Fruit fly (Drosophila melanogaster) whole organism, embryonic: ENCODE measurements around the gene CG8379.

Source experiments
- Atf-2 ChIP-seq: fragments of 200-800 bp; sonication (Bioruptor generic); optimal IDR thresholded peaks from 2 replicates; lab custom pipeline; 2016; ENCODE audit warnings: missing biosample characterization, missing genetic modification characterization
- CG10366 ChIP-seq: fragments of 200-800 bp; sonication (Bioruptor generic); IDR thresholded peaks from 2 replicates; pipeline ENCODE4 v1.3.6; 2022; ENCODE audit warnings: missing biosample characterization, missing genetic modification characterization
- CG10543 ChIP-seq: fragments of 200-800 bp; sonication (Bioruptor generic); optimal IDR thresholded peaks from 3 replicates; lab custom pipeline; 2017; ENCODE audit warnings: missing biosample characterization, mild to moderate bottlenecking, missing genetic modification characterization, moderate library complexity
- CG12104 ChIP-seq: fragments of 200-800 bp; sonication (Bioruptor generic); optimal IDR thresholded peaks from 3 replicates; lab custom pipeline; 2016; ENCODE audit warnings: missing biosample characterization, missing genetic modification characterization
- CG12236 ChIP-seq: fragments of 200-800 bp; sonication (Bioruptor generic); optimal IDR thresholded peaks from 2 replicates; lab custom pipeline; 2016; ENCODE audit warnings: missing biosample characterization, missing genetic modification characterization
- CG1233 ChIP-seq: fragments of 200-800 bp; sonication (Bioruptor generic); optimal IDR thresholded peaks from 4 replicates; lab custom pipeline; 2018; ENCODE audit warnings: missing biosample characterization, mild to moderate bottlenecking, missing genetic modification characterization
- CG13296 ChIP-seq: fragments of 200-800 bp; sonication (Bioruptor generic); optimal IDR thresholded peaks from 3 replicates; lab custom pipeline; 2018; ENCODE audit warnings: missing biosample characterization, mild to moderate bottlenecking, missing genetic modification characterization
- CG13894 ChIP-seq: fragments of 200-800 bp; sonication (Bioruptor generic); optimal IDR thresholded peaks from 3 replicates; lab custom pipeline; 2018; ENCODE audit warnings: missing biosample characterization, mild to moderate bottlenecking, missing genetic modification characterization, moderate library complexity
- CG14710 ChIP-seq: fragments of 200-800 bp; sonication (Bioruptor generic); optimal IDR thresholded peaks from 3 replicates; lab custom pipeline; 2019; ENCODE audit warnings: missing biosample characterization, mild to moderate bottlenecking, missing genetic modification characterization, moderate library complexity
- CG1529 ChIP-seq: fragments of 200-800 bp; sonication (Bioruptor generic); optimal IDR thresholded peaks from 3 replicates; lab custom pipeline; 2018; ENCODE audit warnings: missing biosample characterization, missing genetic modification characterization
- CG17802 ChIP-seq: fragments of 200-800 bp; sonication (Bioruptor generic); optimal IDR thresholded peaks from 2 replicates; lab custom pipeline; 2018; ENCODE audit warnings: missing biosample characterization, mild to moderate bottlenecking, missing genetic modification characterization, moderate library complexity
- CG1832 ChIP-seq: fragments of 200-800 bp; sonication (Bioruptor generic); optimal IDR thresholded peaks from 2 replicates; lab custom pipeline; 2017; ENCODE audit warnings: missing biosample characterization, mild to moderate bottlenecking, missing genetic modification characterization, inconsistent platforms
- CG2116 ChIP-seq: fragments of 200-800 bp; sonication (Bioruptor generic); optimal IDR thresholded peaks from 3 replicates; lab custom pipeline; 2018; ENCODE audit warnings: missing biosample characterization, mild to moderate bottlenecking, missing genetic modification characterization
- CG2678 ChIP-seq: fragments of 200-800 bp; sonication (Bioruptor generic); optimal IDR thresholded peaks from 3 replicates; lab custom pipeline; 2019; ENCODE audit warnings: missing biosample characterization, mild to moderate bottlenecking, missing genetic modification characterization, moderate library complexity
- CG32767 ChIP-seq: fragments of 200-800 bp; sonication (Bioruptor generic); IDR thresholded peaks from 2 replicates; pipeline ENCODE4 v1.3.6; 2022; ENCODE audit warnings: missing biosample characterization, missing genetic modification characterization
- CG34376 ChIP-seq: fragments of 200-800 bp; sonication (Bioruptor generic); optimal IDR thresholded peaks from 2 replicates; lab custom pipeline; 2018; ENCODE audit warnings: missing biosample characterization, mild to moderate bottlenecking, missing genetic modification characterization
- CG3995 ChIP-seq: fragments of 200-800 bp; sonication (Bioruptor generic); optimal IDR thresholded peaks from 3 replicates; lab custom pipeline; 2016; ENCODE audit warnings: missing biosample characterization, missing genetic modification characterization
- CG6813 ChIP-seq: fragments of 200-800 bp; sonication (Bioruptor generic); optimal IDR thresholded peaks from 2 replicates; lab custom pipeline; 2017; ENCODE audit warnings: missing biosample characterization, missing genetic modification characterization, mild to moderate bottlenecking, moderate library complexity, missing genetic modification reagents
- CG7372 ChIP-seq: fragments of 200-800 bp; sonication (Bioruptor generic); IDR thresholded peaks from 2 replicates; pipeline ENCODE4 v1.3.6; 2022; ENCODE audit warnings: missing biosample characterization, missing genetic modification characterization
- CG8924 ChIP-seq: fragments of 200-800 bp; optimal IDR thresholded peaks from 3 replicates; lab custom pipeline; 2019; ENCODE audit warnings: missing biosample characterization, mild to moderate bottlenecking, missing genetic modification characterization, moderate library complexity
- CG8944 ChIP-seq: fragments of 200-800 bp; sonication (Bioruptor generic); optimal IDR thresholded peaks from 3 replicates; lab custom pipeline; 2016; ENCODE audit warnings: missing biosample characterization, missing genetic modification characterization
- CG9817 ChIP-seq: fragments of 200-800 bp; sonication (Bioruptor generic); optimal IDR thresholded peaks from 2 replicates; lab custom pipeline; 2018; ENCODE audit warnings: missing biosample characterization, mild to moderate bottlenecking, missing genetic modification characterization, moderate library complexity
- D19A ChIP-seq: fragments of 200-800 bp; optimal IDR thresholded peaks from 3 replicates; lab custom pipeline; 2019; ENCODE audit warnings: missing biosample characterization, mild to moderate bottlenecking, missing genetic modification characterization, moderate library complexity
- Dbx ChIP-seq: fragments of 200-800 bp; sonication (Bioruptor generic); IDR thresholded peaks from 3 replicates; pipeline ENCODE4 v1.3.6; 2022; ENCODE audit warnings: missing biosample characterization, missing genetic modification characterization
- Dek ChIP-seq: fragments of 200-800 bp; sonication (Bioruptor generic); optimal IDR thresholded peaks from 3 replicates; lab custom pipeline; 2019; ENCODE audit warnings: missing biosample characterization, mild to moderate bottlenecking, missing genetic modification characterization, moderate library complexity
- GATAe ChIP-seq: fragments of 200-800 bp; sonication (Bioruptor generic); conservative IDR thresholded peaks from 2 replicates; pipeline ENCODE4 v1.3.6; 2022; ENCODE audit warnings: missing biosample characterization, missing genetic modification characterization
- Ssrp ChIP-seq: fragments of 200-800 bp; sonication (Bioruptor generic); optimal IDR thresholded peaks from 2 replicates; lab custom pipeline; 2018; ENCODE audit warnings: missing biosample characterization, mild to moderate bottlenecking, missing genetic modification characterization, moderate library complexity
- Vsx1 ChIP-seq: fragments of 200-800 bp; sonication (Bioruptor generic); optimal IDR thresholded peaks from 2 replicates; lab custom pipeline; 2017; ENCODE audit warnings: missing biosample characterization, mild to moderate bottlenecking, missing genetic modification characterization, missing genetic modification reagents
- ac ChIP-seq: fragments of 200-800 bp; sonication (Bioruptor generic); optimal IDR thresholded peaks from 3 replicates; lab custom pipeline; 2017; ENCODE audit warnings: missing biosample characterization, mild to moderate bottlenecking, missing genetic modification characterization
- bowl ChIP-seq: fragments of 200-800 bp; sonication (Bioruptor generic); IDR thresholded peaks from 2 replicates; pipeline ENCODE4 v1.3.6; 2022; ENCODE audit warnings: missing biosample characterization, missing genetic modification characterization
- cato ChIP-seq: fragments of 200-800 bp; sonication (Bioruptor generic); optimal IDR thresholded peaks from 2 replicates; lab custom pipeline; 2016; ENCODE audit warnings: missing biosample characterization, missing genetic modification characterization, borderline replicate concordance
- cg ChIP-seq: fragments of 200-800 bp; sonication (Bioruptor generic); optimal IDR thresholded peaks from 3 replicates; lab custom pipeline; 2019; ENCODE audit warnings: missing biosample characterization, mild to moderate bottlenecking, missing genetic modification characterization, moderate library complexity
- chn ChIP-seq: fragments of 200-800 bp; sonication (Bioruptor generic); optimal IDR thresholded peaks from 2 replicates; lab custom pipeline; 2016; ENCODE audit warnings: missing biosample characterization, missing genetic modification characterization
- corto ChIP-seq: fragments of 200-800 bp; sonication (Bioruptor generic); optimal IDR thresholded peaks from 2 replicates; lab custom pipeline; 2016; ENCODE audit warnings: missing biosample characterization, mild to moderate bottlenecking, missing genetic modification characterization, moderate library complexity
- da ChIP-seq: fragments of 200-800 bp; sonication (Bioruptor generic); optimal IDR thresholded peaks from 2 replicates; lab custom pipeline; 2016; ENCODE audit warnings: missing biosample characterization, missing genetic modification characterization
- danr ChIP-seq: fragments of 200-800 bp; sonication (Bioruptor generic); IDR thresholded peaks from 2 replicates; pipeline ENCODE4 v1.3.6; 2022; ENCODE audit warnings: missing biosample characterization, missing genetic modification characterization
- dmrt11E ChIP-seq: fragments of 200-800 bp; sonication (Bioruptor generic); optimal IDR thresholded peaks from 3 replicates; lab custom pipeline; 2018; ENCODE audit warnings: missing biosample characterization, mild to moderate bottlenecking, missing genetic modification characterization, moderate library complexity
- eyg ChIP-seq: fragments of 200-800 bp; sonication (Bioruptor generic); optimal IDR thresholded peaks from 3 replicates; lab custom pipeline; 2016; ENCODE audit warnings: missing biosample characterization, missing genetic modification characterization
- fru ChIP-seq: fragments of >200 bp; optimal IDR thresholded peaks from 2 replicates; lab custom pipeline; 2017
- kah ChIP-seq: fragments of 200-800 bp; sonication (Bioruptor generic); optimal IDR thresholded peaks from 2 replicates; lab custom pipeline; 2018; ENCODE audit warnings: missing biosample characterization, mild to moderate bottlenecking, missing genetic modification characterization
- klu ChIP-seq: fragments of 200-800 bp; sonication (Bioruptor generic); IDR thresholded peaks from 2 replicates; pipeline ENCODE4 v1.3.6; 2022; ENCODE audit warnings: missing biosample characterization, missing genetic modification characterization
- lab ChIP-seq: fragments of 200-800 bp; sonication (Bioruptor generic); optimal IDR thresholded peaks from 3 replicates; lab custom pipeline; 2017; ENCODE audit warnings: missing biosample characterization, missing genetic modification characterization, mild to moderate bottlenecking, moderate library complexity, missing genetic modification reagents
- luna ChIP-seq: fragments of 200-800 bp; sonication (Bioruptor generic); optimal IDR thresholded peaks from 2 replicates; lab custom pipeline; 2016; ENCODE audit warnings: missing biosample characterization, missing genetic modification characterization
- mld ChIP-seq: fragments of 200-800 bp; sonication (Bioruptor generic); IDR thresholded peaks from 3 replicates; pipeline ENCODE4 v1.3.6; 2022; ENCODE audit warnings: missing biosample characterization, missing genetic modification characterization; ENCODE audit not compliant: partially characterized antibody
- pan ChIP-seq, 4 experiments: fragments of >200 bp in 3 of 4; fragments of 200-800 bp in 1 of 4; sonication (Bioruptor generic) in 1 of 4; optimal IDR thresholded peaks in 3 of 4; IDR thresholded peaks in 1 of 4; 2 replicates each; pipeline versions ENCODE4 v1.3.6 to Lab custom; 2017 to 2022; ENCODE audit warnings: missing biosample characterization in 2 of 4, missing genetic modification characterization in 2 of 4, mixed read lengths in 1 of 4
- rib ChIP-seq: fragments of 200-800 bp; sonication (Bioruptor generic); IDR thresholded peaks from 2 replicates; pipeline ENCODE4 v1.3.6; 2022; ENCODE audit warnings: missing biosample characterization, missing genetic modification characterization
- so ChIP-seq: fragments of 200-800 bp; sonication (Bioruptor generic); IDR thresholded peaks from 3 replicates; pipeline ENCODE4 v1.3.6; 2022; ENCODE audit warnings: missing biosample characterization, missing genetic modification characterization
- sqz ChIP-seq: fragments of 200-800 bp; sonication (Bioruptor generic); optimal IDR thresholded peaks from 3 replicates; lab custom pipeline; 2018; ENCODE audit warnings: missing biosample characterization, mild to moderate bottlenecking, missing genetic modification characterization
- tna ChIP-seq: fragments of 200-800 bp; sonication (Bioruptor generic); IDR thresholded peaks from 2 replicates; pipeline ENCODE4 v1.3.6; 2022; ENCODE audit warnings: missing biosample characterization, missing genetic modification characterization; ENCODE audit not compliant: partially characterized antibody

CG8379 gene

dm6 chr3R:8788722-8789400 lies 35.4 kb upstream of the CG8379 start:
- no peak for TF ChIP-seq pan (optimal IDR thresholded peaks at IDR 0.05; lab: Kevin White, UChicago)
- peak in 1 of 2 experiments; percentile 88 for TF ChIP-seq pan (GFP tag; optimal IDR thresholded peaks at IDR 0.05 in 1 of 2, IDR thresholded peaks at IDR 0.05 in 1 of 2)
- no peak for TF ChIP-seq CG8944 (GFP tag; lab: Kevin White, UChicago)
- peak; percentile 63 for TF ChIP-seq CG2678 (tag; lab: Kevin White, UChicago)
- no peak for TF ChIP-seq rib (GFP tag; lab: Robert Waterston, UW)
- TF ChIP-seq Atf-2 (GFP tag; lab: Kevin White, UChicago): no peak
- peak; percentile 65 for TF ChIP-seq CG10366
- TF ChIP-seq kah (GFP tag; lab: Kevin White, UChicago): peak; percentile 7
- TF ChIP-seq bowl (GFP tag; lab: Robert Waterston, UW): no peak
- TF ChIP-seq eyg: no peak
- peak; percentile 11; the same call in 1 of the 2 replicates for TF ChIP-seq CG32767
- TF ChIP-seq Dek (tag; lab: Kevin White, UChicago): peak; percentile 21
- TF ChIP-seq CG1529 (GFP tag; lab: Kevin White, UChicago): no peak
- peak; percentile 53 for TF ChIP-seq CG8924
- no peak for TF ChIP-seq CG7372 (GFP tag; lab: Robert Waterston, UW)
- no peak for TF ChIP-seq da
- no peak for TF ChIP-seq CG10543
- TF ChIP-seq CG9817 (tag; lab: Kevin White, UChicago): no peak
- no peak for TF ChIP-seq ac
- TF ChIP-seq sqz (GFP tag; lab: Kevin White, UChicago): no peak
- no peak for TF ChIP-seq CG12104 (GFP tag; lab: Kevin White, UChicago)
- no peak for TF ChIP-seq tna (GFP tag; lab: Robert Waterston, UW)
- peak; percentile 16 for TF ChIP-seq CG17802 (tag; lab: Kevin White, UChicago)
- no peak for TF ChIP-seq CG3995 (GFP tag; lab: Kevin White, UChicago)
- peak; percentile 40 for TF ChIP-seq lab (GFP tag; lab: Kevin White, UChicago)
- peak; percentile 81 for TF ChIP-seq so
- no peak for TF ChIP-seq Dbx (GFP tag; lab: Robert Waterston, UW)
- peak; percentile 32 for TF ChIP-seq CG6813 (GFP tag; lab: Kevin White, UChicago)
- no peak for TF ChIP-seq corto (GFP tag; lab: Kevin White, UChicago)
- TF ChIP-seq chn (GFP tag; lab: Kevin White, UChicago): no peak
- no peak for TF ChIP-seq cato (GFP tag; lab: Kevin White, UChicago)
- TF ChIP-seq CG12236 (GFP tag; lab: Kevin White, UChicago): no peak
- no peak for TF ChIP-seq dmrt11E
- peak; percentile 47 for TF ChIP-seq D19A (tag; lab: Kevin White, UChicago)
- TF ChIP-seq fru (lab: Kevin White, UChicago): no peak
- no peak for TF ChIP-seq luna
- no peak for TF ChIP-seq klu (GFP tag; lab: Robert Waterston, UW)
- no peak for TF ChIP-seq mld
- no peak for TF ChIP-seq CG34376 (GFP tag; lab: Kevin White, UChicago)
- no peak for TF ChIP-seq CG13894 (tag; lab: Kevin White, UChicago)
- TF ChIP-seq Vsx1 (GFP tag; lab: Kevin White, UChicago): peak; percentile 17
- peak; percentile 5 for TF ChIP-seq CG1233 (GFP tag; lab: Kevin White, UChicago)
- no peak for TF ChIP-seq CG1832
- no peak for TF ChIP-seq CG2116
- TF ChIP-seq Ssrp: peak; percentile 51
- TF ChIP-seq GATAe (GFP tag; lab: Robert Waterston, UW): no peak
- peak; percentile 78 for TF ChIP-seq danr
- TF ChIP-seq cg: no peak
- peak; percentile 14 for TF ChIP-seq CG14710 (tag; lab: Kevin White, UChicago)
- TF ChIP-seq CG13296: peak; percentile 19
